Worm (Caenorhabditis elegans) whole organism, late embryonic: ENCODE results near the gene R07E5.15.

Experiments
- F13H6.1 ChIP-seq: sonication (generic microtip); optimal IDR thresholded peaks from 2 replicates; lab custom pipeline; 2016; ENCODE audit warnings: missing genetic modification characterization, missing compliant biosample characterization
- K02D7.2 ChIP-seq: sonication (generic microtip); optimal IDR thresholded peaks from 2 replicates; lab custom pipeline; 2017; ENCODE audit warnings: mild to moderate bottlenecking, missing genetic modification characterization, missing compliant biosample characterization
- dve-1 ChIP-seq: sonication (generic microtip); optimal IDR thresholded peaks from 2 replicates; lab custom pipeline; 2017; ENCODE audit warnings: antibody characterized with exemption, mild to moderate bottlenecking, missing genetic modification characterization, missing compliant biosample characterization
- ets-4 ChIP-seq: sonication (generic microtip); optimal IDR thresholded peaks from 2 replicates; lab custom pipeline; 2016; ENCODE audit warnings: missing genetic modification characterization, missing compliant biosample characterization
- madf-2 ChIP-seq: sonication (generic microtip); optimal IDR thresholded peaks from 2 replicates; lab custom pipeline; 2017; ENCODE audit warnings: missing genetic modification characterization, missing compliant biosample characterization
- pha-4 ChIP-seq: fragments of 150-350 bp; optimal IDR thresholded peaks from 2 replicates; lab custom pipeline; 2018; ENCODE audit warnings: missing biosample characterization, missing genetic modification reagents, missing genetic modification characterization
- rnt-1 ChIP-seq: sonication (generic microtip); optimal IDR thresholded peaks from 2 replicates; lab custom pipeline; 2016; ENCODE audit warnings: missing genetic modification characterization, missing compliant biosample characterization
- tbx-7 ChIP-seq: sonication (generic microtip); optimal IDR thresholded peaks from 2 replicates; lab custom pipeline; 2016; ENCODE audit warnings: missing genotype, missing genetic modification characterization, missing compliant biosample characterization

ce11 chrIII:4372894-4373293 lies 28.3 kb upstream of the R07E5.15 start:
- TF ChIP-seq tbx-7 (no peak), dve-1 (no peak), F13H6.1 (tag; lab: Kevin White, UChicago) (no peak), rnt-1 (tag; lab: Kevin White, UChicago) (no peak), ets-4 (tag; lab: Kevin White, UChicago) (no peak), madf-2 (tag; lab: Kevin White, UChicago) (no peak), pha-4 (tag; lab: Kevin White, UChicago) (no peak), K02D7.2 (tag; lab: Kevin White, UChicago) (no peak)
